Fruit fly (Drosophila melanogaster) whole organism, embryonic: ENCODE data around the gene CG6923.
A peak's percentile ranks its signal among the peaks of the same experiment; 100 is the strongest.

Source experiments
- BEAF-32 ChIP-seq: fragments of 200-800 bp; sonication (Bioruptor generic); optimal IDR thresholded peaks from 3 replicates; lab custom pipeline; 2017; ENCODE audit warnings: missing biosample characterization, missing genetic modification characterization, mild to moderate bottlenecking, moderate library complexity, missing genetic modification reagents
- Bgb ChIP-seq: fragments of 200-800 bp; sonication (Bioruptor generic); IDR thresholded peaks from 2 replicates; pipeline ENCODE4 v1.3.6; 2022; ENCODE audit warnings: missing biosample characterization, missing genetic modification characterization; ENCODE audit not compliant: partially characterized antibody
- CG10267 ChIP-seq: fragments of 200-800 bp; sonication (Bioruptor generic); optimal IDR thresholded peaks from 2 replicates; lab custom pipeline; 2018; ENCODE audit warnings: missing biosample characterization, mild to moderate bottlenecking, missing genetic modification characterization, moderate library complexity
- CG12299 ChIP-seq: fragments of 200-800 bp; sonication (Bioruptor generic); optimal IDR thresholded peaks from 2 replicates; lab custom pipeline; 2018; ENCODE audit warnings: missing biosample characterization, mild to moderate bottlenecking, missing genetic modification characterization
- CG13123 ChIP-seq: fragments of 200-800 bp; sonication (Bioruptor generic); optimal IDR thresholded peaks from 2 replicates; lab custom pipeline; 2016; ENCODE audit warnings: missing biosample characterization, missing genetic modification characterization
- CG13287 ChIP-seq: fragments of 200-800 bp; sonication (Bioruptor generic); IDR thresholded peaks from 2 replicates; pipeline ENCODE4 v1.3.6; 2022; ENCODE audit warnings: missing biosample characterization, missing genetic modification characterization; ENCODE audit not compliant: partially characterized antibody
- CG14710 ChIP-seq: fragments of 200-800 bp; sonication (Bioruptor generic); optimal IDR thresholded peaks from 3 replicates; lab custom pipeline; 2019; ENCODE audit warnings: missing biosample characterization, mild to moderate bottlenecking, missing genetic modification characterization, moderate library complexity
- CG14860 ChIP-seq: fragments of 200-800 bp; sonication (Bioruptor generic); IDR thresholded peaks from 3 replicates; pipeline ENCODE4 v1.3.6; 2022; ENCODE audit warnings: missing biosample characterization, missing genetic modification characterization; ENCODE audit not compliant: partially characterized antibody
- CG16779 ChIP-seq: fragments of 200-800 bp; sonication (Bioruptor generic); IDR thresholded peaks from 2 replicates; pipeline ENCODE4 v1.3.6; 2022; ENCODE audit warnings: missing biosample characterization, missing genetic modification characterization
- CG17186 ChIP-seq: fragments of 200-800 bp; sonication (Bioruptor generic); optimal IDR thresholded peaks from 3 replicates; lab custom pipeline; 2017; ENCODE audit warnings: missing biosample characterization, missing genetic modification reagents, missing genetic modification characterization
- CG17829 ChIP-seq: fragments of 200-800 bp; optimal IDR thresholded peaks from 2 replicates; lab custom pipeline; 2019; ENCODE audit warnings: missing biosample characterization, mild to moderate bottlenecking, missing genetic modification characterization, moderate library complexity
- CG2116 ChIP-seq: fragments of 200-800 bp; sonication (Bioruptor generic); optimal IDR thresholded peaks from 3 replicates; lab custom pipeline; 2018; ENCODE audit warnings: missing biosample characterization, mild to moderate bottlenecking, missing genetic modification characterization
- CG2875 ChIP-seq: fragments of 200-800 bp; sonication (Bioruptor generic); optimal IDR thresholded peaks from 2 replicates; lab custom pipeline; 2017; ENCODE audit warnings: missing biosample characterization, mild to moderate bottlenecking, missing genetic modification characterization, missing genetic modification reagents
- CG30020 ChIP-seq: fragments of 200-800 bp; optimal IDR thresholded peaks from 2 replicates; lab custom pipeline; 2019; ENCODE audit warnings: missing biosample characterization, mild to moderate bottlenecking, missing genetic modification characterization, moderate library complexity
- CG3847 ChIP-seq: fragments of 200-800 bp; sonication (Bioruptor generic); IDR thresholded peaks from 2 replicates; pipeline ENCODE4 v1.3.6; 2022; ENCODE audit warnings: missing biosample characterization, missing genetic modification characterization
- CG3995 ChIP-seq: fragments of 200-800 bp; sonication (Bioruptor generic); optimal IDR thresholded peaks from 3 replicates; lab custom pipeline; 2016; ENCODE audit warnings: missing biosample characterization, missing genetic modification characterization
- CG4617 ChIP-seq: fragments of 200-800 bp; sonication (Bioruptor generic); optimal IDR thresholded peaks from 3 replicates; lab custom pipeline; 2016; ENCODE audit warnings: missing biosample characterization, missing genetic modification characterization, borderline replicate concordance
- CG6175 ChIP-seq: fragments of 200-800 bp; sonication (Bioruptor generic); IDR thresholded peaks from 3 replicates; pipeline ENCODE4 v1.3.6; 2022; ENCODE audit warnings: missing biosample characterization, missing genetic modification characterization
- CG6791 ChIP-seq: fragments of 200-800 bp; sonication (Bioruptor generic); IDR thresholded peaks from 3 replicates; pipeline ENCODE4 v1.3.6; 2022; ENCODE audit warnings: missing biosample characterization, missing genetic modification characterization; ENCODE audit not compliant: partially characterized antibody
- CG8290 ChIP-seq, 3 experiments: fragments of 200-800 bp; sonication (Bioruptor generic); optimal IDR thresholded peaks; 2 replicates each; lab custom pipeline; 2016 to 2019; ENCODE audit warnings: missing biosample characterization in 3 of 3, missing genetic modification characterization in 3 of 3, mild to moderate bottlenecking in 2 of 3, moderate library complexity in 1 of 3
- CrebB ChIP-seq: fragments of 200-800 bp; sonication (Bioruptor generic); optimal IDR thresholded peaks from 3 replicates; lab custom pipeline; 2018; ENCODE audit warnings: missing biosample characterization, mild to moderate bottlenecking, missing genetic modification characterization
- Dp ChIP-seq: fragments of 200-800 bp; sonication (Bioruptor generic); optimal IDR thresholded peaks from 2 replicates; lab custom pipeline; 2018; ENCODE audit warnings: missing biosample characterization, mild to moderate bottlenecking, missing genetic modification characterization, moderate library complexity
- Kr ChIP-seq: fragments of 200-800 bp; sonication (Bioruptor generic); optimal IDR thresholded peaks from 2 replicates; lab custom pipeline; 2017; ENCODE audit warnings: missing biosample characterization, mild to moderate bottlenecking, missing genetic modification characterization
- MBD-R2 ChIP-seq: fragments of 200-800 bp; sonication (Bioruptor generic); IDR thresholded peaks from 2 replicates; pipeline ENCODE4 v1.3.6; 2022; ENCODE audit warnings: missing biosample characterization, missing genetic modification characterization
- Max ChIP-seq: fragments of 200-800 bp; sonication (Bioruptor generic); optimal IDR thresholded peaks from 2 replicates; lab custom pipeline; 2016; ENCODE audit warnings: missing biosample characterization, mild to moderate bottlenecking, missing genetic modification characterization
- Med ChIP-seq: fragments of 200-800 bp; sonication (Bioruptor generic); peaks from one replicate; lab custom pipeline; 2016; ENCODE audit warnings: missing biosample characterization, missing genetic modification characterization, mild to moderate bottlenecking, inconsistent platforms, moderate library complexity
- Oli ChIP-seq: fragments of 200-800 bp; sonication (Bioruptor generic); optimal IDR thresholded peaks from 2 replicates; lab custom pipeline; 2018; ENCODE audit warnings: missing biosample characterization, mild to moderate bottlenecking, missing genetic modification characterization, moderate library complexity
- Poxn ChIP-seq: fragments of 200-800 bp; sonication (Bioruptor generic); IDR thresholded peaks from 2 replicates; pipeline ENCODE4 v1.3.6; 2022; ENCODE audit warnings: missing biosample characterization, missing genetic modification characterization
- Sox100B ChIP-seq: fragments of 200-800 bp; sonication (Bioruptor generic); optimal IDR thresholded peaks from 3 replicates; lab custom pipeline; 2018; ENCODE audit warnings: missing biosample characterization, mild to moderate bottlenecking, missing genetic modification characterization
- Sry-δ ChIP-seq: fragments of 200-800 bp; sonication (Bioruptor generic); optimal IDR thresholded peaks from 2 replicates; lab custom pipeline; 2016; ENCODE audit warnings: missing biosample characterization, missing genetic modification characterization
- cad ChIP-seq: fragments of >200 bp; optimal IDR thresholded peaks from 2 replicates; lab custom pipeline; 2017; ENCODE audit warnings: missing biosample characterization, missing genetic modification characterization
- dm ChIP-seq: fragments of 200-800 bp; sonication (Bioruptor generic); optimal IDR thresholded peaks from 3 replicates; lab custom pipeline; 2016; ENCODE audit warnings: missing biosample characterization, missing genetic modification characterization
- gfzf ChIP-seq: fragments of 200-800 bp; sonication (Bioruptor generic); optimal IDR thresholded peaks from 2 replicates; lab custom pipeline; 2016; ENCODE audit warnings: missing biosample characterization, mild to moderate bottlenecking, missing genetic modification characterization, moderate library complexity
- ken ChIP-seq: fragments of 200-800 bp; sonication (Bioruptor generic); IDR thresholded peaks from 3 replicates; pipeline ENCODE4 v1.3.6; 2022; ENCODE audit warnings: missing biosample characterization, missing genetic modification characterization
- lola ChIP-seq, 3 experiments: fragments of >200 bp in 2 of 3; fragments of 200-800 bp in 1 of 3; sonication (Bioruptor generic) in 1 of 3; optimal IDR thresholded peaks; 2 replicates each; lab custom pipeline; 2017 to 2019; ENCODE audit warnings: missing biosample characterization in 3 of 3, missing genetic modification characterization in 3 of 3, mild to moderate bottlenecking in 1 of 3, moderate library complexity in 1 of 3
- lov ChIP-seq, 2 experiments: fragments of 200-800 bp in 1 of 2; fragments of >200 bp in 1 of 2; sonication (Bioruptor generic) in 1 of 2; IDR thresholded peaks in 1 of 2; optimal IDR thresholded peaks in 1 of 2; 2 replicates in 1 of 2; 3 replicates in 1 of 2; pipeline versions ENCODE4 v1.3.6 to Lab custom; 2017 to 2022; ENCODE audit warnings: missing biosample characterization in 1 of 2, missing genetic modification characterization in 1 of 2
- nmo ChIP-seq: fragments of 200-800 bp; sonication (Bioruptor generic); optimal IDR thresholded peaks from 2 replicates; lab custom pipeline; 2018; ENCODE audit warnings: missing biosample characterization, mild to moderate bottlenecking, missing genetic modification characterization, moderate library complexity
- sc ChIP-seq, 3 experiments: fragments of >200 bp in 2 of 3; fragments of 200-800 bp in 1 of 3; sonication (Bioruptor generic) in 1 of 3; optimal IDR thresholded peaks; 2 replicates in 2 of 3; 3 replicates in 1 of 3; lab custom pipeline; 2017; ENCODE audit warnings: mild to moderate bottlenecking in 1 of 3, missing biosample characterization in 1 of 3, missing genetic modification characterization in 1 of 3, missing genetic modification reagents in 1 of 3
- sens ChIP-seq: fragments of 200-800 bp; sonication (Bioruptor generic); peaks from one replicate; lab custom pipeline; 2016; ENCODE audit warnings: missing biosample characterization, missing genetic modification characterization
- sna ChIP-seq: fragments of 200-800 bp; sonication (Bioruptor generic); IDR thresholded peaks from 2 replicates; pipeline ENCODE4 v1.3.6; 2022; ENCODE audit warnings: missing biosample characterization, missing genetic modification characterization; ENCODE audit not compliant: partially characterized antibody
- sr ChIP-seq: fragments of 200-800 bp; sonication (Bioruptor generic); IDR thresholded peaks from 3 replicates; pipeline ENCODE4 v1.3.6; 2022; ENCODE audit warnings: missing biosample characterization, missing genetic modification characterization
- stwl ChIP-seq: fragments of 200-800 bp; sonication (Bioruptor generic); optimal IDR thresholded peaks from 3 replicates; lab custom pipeline; 2018; ENCODE audit warnings: missing biosample characterization, mild to moderate bottlenecking, missing genetic modification characterization, moderate library complexity
- toy ChIP-seq: fragments of 200-800 bp; sonication (Bioruptor generic); IDR thresholded peaks from 2 replicates; pipeline ENCODE4 v1.3.6; 2022; ENCODE audit warnings: missing biosample characterization, missing genetic modification characterization
- zf30C ChIP-seq: fragments of 200-800 bp; sonication (Bioruptor generic); optimal IDR thresholded peaks from 3 replicates; lab custom pipeline; 2018; ENCODE audit warnings: missing biosample characterization, mild to moderate bottlenecking, missing genetic modification characterization

The CG6923 gene

DNA sequence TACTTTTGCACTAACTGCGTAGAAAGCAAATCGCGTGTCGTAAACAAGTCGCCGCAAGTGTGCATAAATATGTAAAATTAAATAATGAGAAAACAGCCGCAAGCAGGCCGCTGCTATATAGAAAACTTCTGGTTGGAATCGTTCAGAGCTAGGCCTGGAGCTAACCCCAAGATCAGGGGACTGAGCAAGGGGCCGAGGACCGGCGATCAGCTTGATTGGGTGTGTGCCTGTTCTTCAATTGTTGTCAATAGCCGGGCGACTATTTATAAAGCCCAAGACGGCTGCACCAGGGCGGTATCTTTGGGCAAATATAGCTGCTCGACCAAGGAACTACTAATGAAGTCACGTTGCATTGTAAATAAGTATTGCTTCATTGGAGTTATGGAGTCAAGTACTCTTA lies 6.9 kb upstream of the CG6923 start:
- TF ChIP-seq Med (GFP tag; lab: Kevin White, UChicago) (peak; percentile 56), Sox100B (GFP tag; lab: Kevin White, UChicago) (no peak), lov (optimal IDR thresholded peaks at IDR 0.05; lab: Kevin White, UChicago) (no peak), lov (GFP tag; IDR thresholded peaks at IDR 0.05; lab: Robert Waterston, UW) (no peak), CG16779 (GFP tag; lab: Robert Waterston, UW) (0 out of 2 replicates have a peak, but pooled peaks have one; percentile 11), CG14860 (GFP tag; lab: Robert Waterston, UW) (no peak), CrebB (no peak)

DNA sequence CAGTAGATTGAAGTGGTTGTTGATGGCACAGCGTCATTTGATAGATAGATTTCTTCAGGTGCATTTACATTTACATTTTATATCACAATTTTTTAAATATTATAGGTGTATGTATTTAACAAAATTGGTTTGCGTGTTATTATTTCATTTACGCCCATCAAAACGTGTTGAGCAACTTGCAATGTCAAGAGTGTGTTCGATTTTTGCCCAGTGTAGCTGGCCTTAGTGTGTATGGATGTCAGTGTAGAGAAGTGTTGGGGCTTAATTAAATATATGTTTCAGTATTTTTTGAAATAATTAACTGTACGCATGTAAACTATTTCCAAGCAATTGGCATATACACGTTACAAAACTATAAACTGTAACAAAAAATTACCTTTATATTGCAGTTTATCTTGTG lies 1.9 kb upstream of the CG6923 start:
- TF ChIP-seq Bgb (GFP tag; lab: Robert Waterston, UW) (no peak), CG6175 (GFP tag; lab: Robert Waterston, UW) (no peak), CG2875 (GFP tag; lab: Kevin White, UChicago) (no peak), CG12299 (tag; lab: Kevin White, UChicago) (no peak), sens (peak; percentile 70), ken (GFP tag; lab: Robert Waterston, UW) (no peak), Med (GFP tag; lab: Kevin White, UChicago) (peak; percentile 13), Kr (no peak), cad (GFP tag; lab: Kevin White, UChicago) (no peak), CG8290 (GFP tag; optimal IDR thresholded peaks at IDR 0.05; lab: Kevin White, UChicago) (no peak), CG8290 (tag; optimal IDR thresholded peaks at IDR 0.05; lab: Kevin White, UChicago) (no peak), zf30C (GFP tag; lab: Kevin White, UChicago) (peak; percentile 6)
- TF ChIP-seq, all 482 proteins: peak for 3

DNA sequence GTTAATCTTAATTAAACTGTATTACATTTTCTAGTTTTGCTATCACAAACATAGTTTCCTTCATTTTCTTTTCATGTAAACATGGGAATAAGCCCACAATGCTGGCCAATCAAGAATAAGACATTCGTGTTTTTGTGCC lies 334 bp upstream of the CG6923 start, which contains the start of gene CG43062:
CG43062 (plus strand) TSS at position 40 of the 139 bp plus-strand sequence.
- TF ChIP-seq Poxn (GFP tag; lab: Robert Waterston, UW), result no peak
- TF ChIP-seq Med (GFP tag; lab: Kevin White, UChicago), result peak; percentile 21

DNA sequence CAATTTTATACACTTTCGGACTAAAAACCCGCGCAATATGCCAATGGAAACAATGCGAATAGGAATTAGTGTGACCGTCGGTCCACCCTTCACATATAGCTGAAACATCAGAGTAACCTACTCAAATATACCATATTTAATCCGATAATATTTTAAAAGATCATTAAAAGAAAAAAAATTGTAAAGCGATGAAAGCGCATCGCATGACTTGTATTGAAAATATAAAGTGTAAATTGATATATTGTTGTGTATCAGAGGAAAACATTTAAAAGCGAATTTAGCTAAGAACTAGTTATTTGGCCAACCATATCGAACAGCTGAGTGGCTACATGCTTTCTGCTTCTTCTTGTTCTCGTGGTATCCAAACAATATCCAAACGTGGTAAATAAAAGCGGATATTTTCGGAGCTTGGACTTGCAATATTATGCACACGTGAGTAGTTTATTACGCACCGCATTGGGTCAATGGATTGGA lies 8.1 kb downstream of the CG6923 start, which contains the start of the genes Blm and CG14722:
Blm (minus strand) TSS at position 54 of the 474 bp plus-strand sequence.
CG14722 (plus strand) TSS at position 161 of the 474 bp plus-strand sequence.
- TF ChIP-seq CG10267 (tag; lab: Kevin White, UChicago) (peak; percentile 52), CG17829 (tag; lab: Kevin White, UChicago) (peak; percentile 25), gfzf (GFP tag; lab: Kevin White, UChicago) (peak; percentile 83), nmo (GFP tag; lab: Kevin White, UChicago) (peak; percentile 46), MBD-R2 (GFP tag; lab: Robert Waterston, UW) (peak; percentile 68; the same call in 1 of the 2 replicates), Max (GFP tag; lab: Kevin White, UChicago) (peak; percentile 73), dm (peak; percentile 83), CG13287 (GFP tag; lab: Robert Waterston, UW) (peak; percentile 47), BEAF-32 (peak; percentile 61), Oli (no peak), CG17186 (peak; percentile 57), toy (no peak), Dp (GFP tag; lab: Kevin White, UChicago) (peak; percentile 70), sr (no peak), CG4617 (GFP tag; lab: Kevin White, UChicago) (peak; percentile 56), CG3995 (peak; percentile 42), CG14710 (peak; percentile 58), CG30020 (tag; lab: Kevin White, UChicago) (peak; percentile 45), Med (GFP tag; lab: Kevin White, UChicago) (peak; percentile 64), CG6791 (GFP tag; lab: Robert Waterston, UW) (no peak), sna (GFP tag; lab: Robert Waterston, UW) (0 out of 2 replicates have a peak, but pooled peaks have one; percentile 25), stwl (peak; percentile 34), CG2116 (GFP tag; lab: Kevin White, UChicago) (peak; percentile 55), Sry-δ (peak; percentile 43), sc (optimal IDR thresholded peaks at IDR 0.05; lab: Kevin White, UChicago) (no peak), sc (GFP tag; optimal IDR thresholded peaks at IDR 0.05; lab: Kevin White, UChicago) (no peak), lola (GFP tag; optimal IDR thresholded peaks at IDR 0.05; lab: Kevin White, UChicago) (no peak), CG3847 (GFP tag; lab: Robert Waterston, UW) (no peak), CG13123 (GFP tag; lab: Kevin White, UChicago) (no peak)
